Worm (Caenorhabditis elegans): ENCODE results near the gene nhr-32.

nhr-32 gene

DNA sequence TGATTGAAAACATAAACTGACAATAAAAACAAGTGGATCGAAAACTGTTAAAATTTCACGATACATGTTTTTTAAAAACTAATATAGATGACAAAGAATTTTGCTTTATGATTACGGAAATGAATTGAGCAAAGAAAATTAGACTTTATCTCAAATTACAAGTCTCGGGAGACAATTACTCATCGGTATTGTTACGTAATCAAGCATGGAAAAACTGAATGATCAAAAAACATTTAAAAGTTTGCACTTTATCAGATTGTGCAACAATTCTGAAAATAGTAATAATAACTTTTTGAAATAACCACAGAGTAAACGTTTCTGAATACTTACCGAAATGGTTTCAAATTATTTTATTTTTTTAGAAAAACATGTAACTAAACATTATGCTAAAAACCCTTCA is 54.0 kb downstream of the nhr-32 start, which contains the start of gene srd-43:
Gene srd-43 (minus strand): TSS at position 66 of the 400 bp plus-strand sequence.
- TF ChIP-seq egl-43 (GFP tag; IDR thresholded peaks at IDR 0.05) (no peak), jun-1 (tag; optimal IDR thresholded peaks at IDR 0.05) (no peak), nhr-28 (tag; optimal IDR thresholded peaks at IDR 0.05) (no peak), gei-8 (GFP tag; optimal IDR thresholded peaks at IDR 0.05) (no peak), mep-1 (tag; optimal IDR thresholded peaks at IDR 0.05) (no peak), madf-5 (GFP tag; IDR thresholded peaks at IDR 0.05) (no peak), duxl-1 (tag; optimal IDR thresholded peaks at IDR 0.05; ENCODE audit: poor library complexity) (no peak), ceh-28 (tag; optimal IDR thresholded peaks at IDR 0.05) (no peak), ztf-7 (tag; optimal IDR thresholded peaks at IDR 0.05) (no peak), zip-2 (tag; optimal IDR thresholded peaks at IDR 0.05) (no peak), php-3 (GFP tag; IDR thresholded peaks at IDR 0.05) (no peak), spr-1 (tag; optimal IDR thresholded peaks at IDR 0.05) (no peak)

All from whole organism, L4 larva.